Worm (Caenorhabditis elegans) whole organism, young adult: ENCODE measurements around the gene emc-2.

Experiments
- B0035.1 ChIP-seq: sonication (generic microtip); optimal IDR thresholded peaks from 2 replicates; lab custom pipeline; 2016; ENCODE audit warnings: missing genetic modification characterization, mild to moderate bottlenecking, missing compliant biosample characterization, missing genotype, missing genetic modification reagents
- ama-1 ChIP-seq, 3 experiments: fragments of 150-350 bp in 1 of 3; sonication (generic microtip) in 2 of 3; optimal IDR thresholded peaks; 2 replicates each; lab custom pipeline; 2014 to 2018; ENCODE audit warnings: missing biosample characterization in 2 of 3, missing genetic modification characterization in 2 of 3, missing genetic modification reagents in 2 of 3
- egrh-3 ChIP-seq: fragments of 200-800 bp; sonication (Bioruptor generic); IDR thresholded peaks from 2 replicates; pipeline ENCODE4 v1.3.6; 2022; ENCODE audit warnings: missing genetic modification reagents, missing genetic modification characterization, missing compliant biosample characterization
- pha-4 ChIP-seq: fragments of 150-350 bp; sonication (generic microtip); optimal IDR thresholded peaks from 2 replicates; lab custom pipeline; 2014; ENCODE audit warnings: missing biosample characterization, missing genetic modification reagents, missing genetic modification characterization
- ztf-28 ChIP-seq: fragments of 200-800 bp; sonication (Bioruptor generic); IDR thresholded peaks from 2 replicates; pipeline ENCODE4 v1.3.6; 2022; ENCODE audit warnings: missing genetic modification reagents, missing genetic modification characterization, missing compliant biosample characterization

- TF ChIP-seq pha-4 (tag; lab: Kevin White, UChicago), result no peak
- no peak for TF ChIP-seq ama-1 (optimal IDR thresholded peaks at IDR 0.05; lab: Kevin White, UChicago)
- TF ChIP-seq ama-1 (GFP tag; optimal IDR thresholded peaks at IDR 0.05; lab: Kevin White, UChicago), result no peak
- TF ChIP-seq ztf-28 (GFP tag; lab: Robert Waterston, UW), result no peak
- no peak for TF ChIP-seq egrh-3
- no peak for TF ChIP-seq B0035.1
Observed at ce11 chrII:1338196-1338595, 32.3 kb upstream of the emc-2 start.
